Fruit fly (Drosophila melanogaster) ovary, adult (tissue): ENCODE measurements around the gene Ncoa6.

Experiments
- CG17801 ChIP-seq: fragments of 200-800 bp; optimal IDR thresholded peaks from 2 replicates; lab custom pipeline; 2019; ENCODE audit warnings: missing biosample characterization, mild to moderate bottlenecking, missing genetic modification characterization, moderate library complexity; ENCODE audit not compliant: partially characterized antibody

Ncoa6 gene

DNA sequence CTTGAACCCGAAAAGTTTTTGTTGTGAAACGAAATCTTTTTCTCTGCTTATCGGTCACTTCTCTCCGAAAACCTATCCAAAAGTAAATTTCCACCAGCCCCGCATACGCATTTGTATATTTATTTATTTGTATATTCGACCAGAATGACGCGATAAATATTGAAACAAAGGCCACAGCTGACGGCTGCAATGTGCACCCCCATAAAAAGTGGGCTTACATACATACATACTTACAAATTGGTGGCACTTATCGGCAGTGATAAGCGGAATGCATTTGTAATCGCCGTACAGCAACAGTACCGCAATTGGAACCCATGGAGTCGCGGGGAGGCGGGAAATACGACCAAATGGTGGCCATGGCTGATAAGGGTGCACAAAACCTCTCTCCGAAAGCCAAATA is 35.3 kb downstream of the Ncoa6 start:
- TF ChIP-seq CG17801: no peak

DNA sequence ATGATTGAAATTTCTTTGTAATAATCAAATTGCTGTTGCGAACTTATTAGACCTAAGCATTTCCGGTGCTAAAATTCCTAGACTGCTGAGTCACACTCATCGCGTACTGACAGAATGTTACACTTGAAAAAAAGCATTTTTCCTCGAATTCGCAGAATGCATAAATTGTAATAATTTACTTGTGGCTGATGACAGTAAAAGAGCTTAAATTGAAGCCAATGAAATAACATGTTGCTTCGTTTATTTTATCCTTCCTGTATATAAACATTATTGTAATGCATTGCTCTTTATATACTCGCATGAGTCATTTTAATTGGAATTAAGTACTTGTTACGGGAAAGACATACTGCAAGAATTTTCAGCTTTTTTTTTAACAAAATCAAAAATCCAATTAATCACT is 36.0 kb downstream of the Ncoa6 start:
- TF ChIP-seq CG17801: no peak

DNA sequence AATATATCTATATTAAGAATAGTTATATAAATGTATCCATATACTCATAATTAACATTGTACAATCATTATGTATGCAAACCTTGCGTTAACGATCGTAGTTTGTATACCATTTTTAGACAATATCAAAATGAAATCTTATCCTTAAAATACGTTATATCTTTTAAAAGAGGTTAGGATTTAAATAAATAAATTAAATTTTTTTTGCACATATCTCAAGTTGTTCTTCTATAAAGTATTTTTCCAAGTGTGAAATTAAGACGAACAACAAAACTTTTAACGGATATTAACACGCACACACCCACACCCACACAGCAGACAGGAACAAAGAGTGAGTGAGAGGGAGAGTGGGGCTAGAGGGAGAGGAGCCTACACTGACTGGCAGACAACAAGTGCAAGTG is 36.6 kb downstream of the Ncoa6 start:
- TF ChIP-seq CG17801: no peak

DNA sequence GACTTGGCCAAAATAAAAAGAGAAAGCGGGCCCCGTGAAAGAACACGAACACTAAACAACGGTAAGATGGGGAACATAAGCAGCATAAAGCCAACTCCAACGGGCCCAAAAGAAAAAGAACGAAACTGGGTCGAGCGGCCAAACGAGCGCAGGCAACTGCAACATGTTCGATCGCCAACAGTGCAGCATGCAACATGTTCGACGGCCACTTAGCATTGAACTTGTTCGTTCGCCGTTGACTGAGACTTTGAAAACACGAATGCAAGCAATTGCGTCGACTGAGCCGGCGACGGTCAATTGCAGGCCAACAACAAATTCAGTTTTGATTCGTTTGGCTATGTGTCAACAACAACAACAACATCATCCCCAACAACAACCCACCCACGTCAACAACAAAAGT is 37.8 kb downstream of the Ncoa6 start, which contains the start of gene vri:
Gene vri, plus strand, starts transcription at position 224 of the 400 bp plus-strand sequence.
- TF ChIP-seq CG17801: no peak

DNA sequence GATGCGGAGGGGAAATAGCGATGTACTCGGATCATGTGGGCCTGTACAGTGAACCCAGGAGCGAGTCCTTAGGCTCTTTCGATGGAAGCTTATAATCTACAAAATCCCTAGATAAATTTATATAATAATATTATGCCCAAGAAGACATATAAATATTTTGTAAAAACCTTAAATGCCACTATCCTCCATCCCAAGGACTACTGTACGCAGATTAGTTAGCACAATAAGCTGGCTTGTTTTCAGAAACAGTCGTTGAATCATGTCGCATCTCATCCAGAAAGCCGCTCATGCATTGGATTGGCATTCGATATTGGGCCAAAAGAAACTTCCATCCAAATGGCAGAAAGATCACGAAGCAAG is 38.2 kb downstream of the Ncoa6 start:
- no peak for TF ChIP-seq CG17801

DNA sequence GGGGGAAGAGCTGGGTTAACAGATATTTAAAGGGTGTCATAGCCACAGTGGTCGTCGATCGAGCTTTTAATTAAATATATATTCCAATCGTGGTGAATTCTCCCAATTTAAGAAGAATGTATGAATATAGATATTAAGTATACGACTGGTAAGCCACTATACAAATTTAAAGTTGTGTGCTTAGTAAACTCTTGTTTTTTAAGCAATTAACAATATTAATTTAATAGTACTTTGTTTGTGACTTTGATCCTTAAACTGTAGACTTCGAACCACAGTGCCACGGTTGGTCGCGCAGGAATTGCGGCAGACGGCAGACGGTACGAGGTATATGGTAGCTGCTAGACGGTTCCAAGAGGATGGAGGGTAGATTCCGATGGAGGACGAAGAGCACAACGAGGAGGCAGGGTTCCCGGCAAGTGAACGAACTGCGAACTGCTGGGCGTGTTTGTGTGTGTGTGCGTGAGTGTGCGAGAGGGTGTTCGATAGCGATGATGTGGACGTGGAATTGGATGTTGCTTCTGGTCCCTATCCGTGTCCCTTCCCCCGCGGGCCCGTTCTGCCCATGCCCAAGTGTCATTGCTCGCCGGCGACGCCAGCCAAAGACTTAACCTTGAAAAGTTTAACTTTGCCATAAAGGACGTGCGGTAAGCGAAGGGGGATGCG is 38.8 kb downstream of the Ncoa6 start:
- TF ChIP-seq CG17801: no peak

DNA sequence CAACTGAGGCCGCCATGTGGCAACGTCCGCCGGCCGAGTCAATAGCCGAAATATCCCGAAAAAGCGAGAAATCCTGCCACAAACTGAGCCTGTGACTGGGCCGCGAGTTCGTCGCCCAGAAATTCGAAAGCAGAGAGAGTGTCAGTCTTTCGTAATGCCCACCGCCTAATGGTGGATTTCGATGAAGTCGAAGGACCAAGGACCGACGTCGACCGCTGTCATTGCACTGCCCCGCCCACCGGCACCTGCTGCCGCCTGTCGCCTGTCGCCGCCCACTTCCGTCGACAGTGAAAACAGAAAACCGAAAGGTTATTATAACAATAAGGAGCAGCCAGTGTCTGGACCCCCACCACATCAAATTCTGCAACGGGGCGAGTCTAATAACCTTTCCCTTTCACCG is 39.9 kb downstream of the Ncoa6 start:
- TF ChIP-seq CG17801: no peak

DNA sequence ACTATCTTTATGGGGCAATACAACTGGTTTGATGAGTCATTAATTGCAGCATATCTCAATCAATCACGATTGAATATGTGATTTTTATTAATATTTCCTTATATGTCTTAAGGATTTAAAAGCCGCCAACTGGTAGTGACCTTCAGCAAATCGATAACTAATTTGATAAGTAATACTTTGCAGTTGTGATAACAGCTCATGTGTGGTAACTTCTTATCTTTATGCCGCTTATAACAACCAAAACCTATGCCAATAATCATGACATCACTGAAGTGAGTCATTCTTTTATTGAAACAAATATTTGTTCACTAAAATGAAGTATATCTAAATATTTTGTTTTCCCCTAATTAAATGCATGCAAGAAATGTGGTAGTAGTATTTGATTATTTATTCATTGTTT is 40.6 kb downstream of the Ncoa6 start:
- TF ChIP-seq CG17801: no peak

DNA sequence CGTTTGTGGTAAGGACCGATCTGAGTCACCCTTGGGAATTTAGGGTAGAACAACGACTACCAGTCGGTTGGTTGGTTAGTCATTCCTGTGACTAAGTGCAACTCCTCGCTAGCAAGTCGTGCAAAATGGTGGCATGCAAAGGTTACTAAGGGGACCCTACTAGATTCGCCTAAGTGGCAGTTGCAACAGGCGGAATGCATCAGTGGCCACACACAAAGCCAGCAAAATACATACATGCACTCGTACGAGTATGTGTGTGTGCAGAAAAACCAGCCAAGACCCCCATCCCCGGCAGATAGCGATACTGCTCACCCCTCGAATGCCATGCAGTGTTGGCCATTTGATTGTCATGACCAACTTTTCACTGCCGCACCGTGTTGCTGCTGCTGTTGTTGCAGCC is 41.7 kb downstream of the Ncoa6 start:
- TF ChIP-seq CG17801: no peak

DNA sequence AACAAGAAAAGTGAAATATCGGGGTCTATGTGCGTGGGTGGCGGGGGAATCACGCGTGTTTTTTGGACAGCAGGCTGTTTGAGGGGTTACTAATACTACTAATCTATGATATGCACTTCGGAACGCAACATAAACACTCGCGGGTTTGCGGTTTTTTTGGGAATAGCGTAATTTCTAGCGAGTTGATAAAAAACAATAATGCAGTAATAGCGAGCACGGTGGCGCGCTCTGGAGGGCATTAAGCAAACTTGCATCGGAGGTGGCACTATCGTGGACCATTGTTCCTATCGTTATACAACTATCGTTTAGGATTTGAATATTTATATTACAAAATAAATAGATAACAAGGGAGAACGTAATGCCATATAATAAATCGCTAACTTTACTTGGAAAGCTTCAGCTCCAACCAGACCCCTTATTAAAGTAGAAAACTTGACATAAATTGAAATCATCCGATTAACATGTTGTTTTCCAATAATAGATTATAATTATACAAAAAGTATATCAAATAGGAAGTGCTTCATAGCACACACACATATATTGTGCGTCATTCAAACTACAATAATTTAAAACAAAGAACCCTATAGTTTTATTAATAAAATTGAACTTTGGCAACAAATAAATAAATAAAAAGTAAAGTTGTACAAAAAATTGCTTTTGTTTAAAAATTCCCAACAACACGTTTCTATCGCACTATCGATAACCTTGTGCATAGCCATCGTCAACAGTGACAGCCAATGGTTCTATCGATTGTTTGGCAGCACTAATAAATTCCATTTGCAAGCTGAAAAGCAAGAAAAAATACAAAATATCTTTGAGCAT is 48.0 kb downstream of the Ncoa6 start, which contains the start of the genes Nin and Bub1:
Gene Nin, minus strand, starts transcription at position 240 of the 822 bp plus-strand sequence.
Gene Bub1, plus strand, starts transcription at position 557 of the 822 bp plus-strand sequence.
- TF ChIP-seq CG17801: peak; percentile 4

DNA sequence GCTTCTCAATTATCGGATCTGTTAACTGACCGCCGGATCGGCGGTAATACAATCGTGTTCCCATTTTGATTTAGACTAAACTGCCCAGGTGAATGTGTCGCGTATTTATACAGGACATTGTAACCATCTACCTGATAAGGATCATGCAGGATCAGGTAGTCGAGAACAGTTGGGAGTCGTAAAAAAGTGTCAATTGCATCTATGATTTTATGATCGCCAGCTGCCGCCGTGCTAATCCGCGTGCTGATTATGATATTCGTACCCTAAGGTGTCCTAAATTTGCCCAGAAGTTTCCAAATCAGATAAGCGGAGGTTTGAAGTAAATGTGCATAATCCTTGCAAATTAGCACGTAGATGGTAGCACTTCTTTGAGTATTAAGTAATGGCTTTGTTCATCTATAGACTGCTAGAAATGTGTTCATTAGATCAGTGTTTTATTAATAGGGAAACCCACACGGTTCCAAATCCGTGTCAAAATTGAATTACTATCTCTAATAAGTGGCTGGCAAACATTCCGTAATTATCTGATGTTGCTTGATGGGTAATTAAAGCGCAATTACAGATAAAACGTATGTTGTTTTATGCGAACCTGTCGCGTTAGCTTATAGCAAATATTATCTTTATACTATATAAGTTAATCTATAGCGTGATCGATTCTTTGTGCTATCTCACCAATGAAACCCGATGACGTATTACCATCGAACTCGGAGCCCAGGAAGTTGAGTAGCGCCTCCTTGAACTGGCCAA is 49.0 kb downstream of the Ncoa6 start:
- TF ChIP-seq CG17801: no peak

DNA sequence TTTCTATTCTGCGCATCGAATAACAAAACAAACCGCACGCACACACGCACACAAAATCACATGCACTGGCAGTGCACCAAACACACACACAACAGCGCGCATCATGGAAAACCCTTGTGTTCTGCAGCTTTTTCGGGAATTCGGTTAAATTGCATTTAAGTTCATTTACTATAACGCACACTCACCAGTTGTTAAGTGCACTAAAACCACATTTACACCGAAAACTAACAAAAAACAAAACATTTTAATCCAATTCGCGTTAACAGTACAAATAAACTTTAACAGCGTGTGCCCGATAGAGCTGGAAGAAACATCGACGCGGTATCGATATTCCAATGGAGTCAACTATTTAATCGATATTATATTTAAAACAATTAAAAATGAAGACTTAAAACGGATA is 55.4 kb downstream of the Ncoa6 start, which contains the start of gene tkv:
Gene tkv, minus strand, starts transcription at position 304 of the 400 bp plus-strand sequence.
- TF ChIP-seq CG17801: no peak

DNA sequence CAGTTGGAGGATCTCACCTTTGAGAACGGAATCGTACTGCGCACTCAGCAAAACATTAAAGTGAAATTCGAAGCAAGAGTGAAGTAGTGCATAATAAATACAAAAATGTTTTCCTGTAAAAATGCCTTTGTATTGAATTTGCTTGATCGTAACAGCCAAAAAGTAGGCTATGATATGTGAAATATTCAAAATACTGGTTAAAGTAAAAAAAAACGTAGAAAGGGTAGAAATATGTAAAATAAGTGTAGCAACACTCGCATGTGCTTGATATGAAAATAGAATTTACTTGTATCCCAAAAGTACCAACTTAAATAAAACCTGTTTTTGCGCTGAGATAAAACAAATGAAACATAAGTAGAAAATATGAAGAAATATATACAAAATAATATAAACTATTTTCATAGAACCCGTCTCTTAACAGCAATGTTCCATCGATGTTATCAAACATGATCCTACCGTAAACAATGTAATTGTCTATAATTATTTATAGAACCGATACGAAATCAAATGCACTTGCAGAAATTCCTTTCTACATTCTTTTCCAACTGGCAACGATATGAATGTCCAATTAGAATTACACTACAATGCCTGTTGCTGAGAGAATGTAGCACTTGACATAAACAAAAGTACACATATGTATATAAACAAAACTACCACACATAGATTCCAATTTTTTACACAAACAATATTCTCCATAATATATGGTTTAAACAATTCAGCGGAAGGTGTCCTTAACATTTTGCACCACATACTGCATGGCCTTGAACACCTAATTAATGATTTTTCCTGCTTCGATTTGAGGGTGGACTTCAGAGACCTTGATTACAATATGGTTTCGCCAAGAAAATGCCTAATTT is 56.0 kb downstream of the Ncoa6 start:
- TF ChIP-seq CG17801: no peak

DNA sequence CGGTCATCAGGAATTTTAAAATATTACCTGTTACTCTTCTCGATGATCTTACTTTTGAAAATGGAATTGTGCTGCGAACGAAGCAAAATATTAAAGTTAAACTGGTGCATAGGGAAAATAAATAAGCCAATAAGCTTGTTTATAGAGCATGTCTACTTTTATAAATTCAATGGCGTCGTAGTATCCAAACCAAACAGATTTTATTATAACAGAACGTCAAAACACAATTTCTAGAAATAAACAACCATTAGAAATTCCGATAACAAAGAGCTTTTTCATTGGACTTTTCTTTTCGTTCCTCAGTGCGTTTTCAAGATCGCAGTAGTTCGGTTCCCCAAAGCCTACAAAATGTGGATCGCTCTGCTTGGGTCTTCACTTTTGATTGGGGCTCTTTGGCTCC is 58.3 kb downstream of the Ncoa6 start, which contains the start of gene Cyp4ac3:
Gene Cyp4ac3, plus strand, starts transcription at position 301 of the 400 bp plus-strand sequence.
- TF ChIP-seq CG17801: no peak

DNA sequence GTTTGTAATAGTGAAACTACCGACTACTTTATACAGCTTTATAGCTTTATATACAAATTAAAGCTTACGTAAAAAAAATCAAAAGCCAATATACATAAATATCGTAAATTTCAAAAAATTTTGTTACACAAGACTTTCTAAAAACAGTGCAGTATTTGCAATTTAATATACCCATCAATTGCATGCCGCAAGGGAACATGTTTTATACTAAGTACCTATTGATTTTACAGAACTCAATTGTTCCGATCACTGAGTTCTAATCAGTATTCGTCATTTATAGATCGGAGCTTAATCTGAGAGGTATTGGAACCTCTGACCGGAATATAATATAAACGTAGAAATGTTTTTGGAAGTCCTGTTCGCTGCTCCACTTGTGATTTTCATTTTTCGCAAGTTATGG is 60.4 kb downstream of the Ncoa6 start, which contains the start of gene Cyp4ac2:
Gene Cyp4ac2, plus strand, starts transcription at position 301 of the 400 bp plus-strand sequence.
- TF ChIP-seq CG17801: no peak
